Worm (Caenorhabditis elegans): ENCODE data around the gene mpz-1.

DNA sequence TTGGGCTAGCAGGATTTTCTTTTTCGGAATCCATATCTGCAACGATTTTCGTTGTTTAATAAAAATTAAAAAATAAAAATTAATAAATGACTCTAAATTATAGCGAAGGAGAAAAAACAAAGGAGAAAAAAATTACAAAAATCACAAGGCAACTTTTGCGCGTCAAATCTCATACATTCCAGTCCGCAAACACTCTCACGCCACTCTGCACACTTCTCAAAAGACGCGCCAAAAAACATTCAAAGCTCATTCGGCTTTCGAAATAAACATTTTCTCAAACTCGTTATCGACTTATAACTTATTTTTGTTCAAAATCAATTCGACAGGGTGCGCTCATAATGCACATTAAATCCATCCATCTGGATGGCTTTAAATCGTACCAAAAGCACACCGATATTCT is 46.1 kb upstream of the mpz-1 start, which contains the start of the genes R06F6.12 and mix-1:
- no peak for TF ChIP-seq him-1 (tag; optimal IDR thresholded peaks at IDR 0.05)
- no peak for TF ChIP-seq dao-5 (tag; optimal IDR thresholded peaks at IDR 0.05)
- TF ChIP-seq W03F9.2 (tag; optimal IDR thresholded peaks at IDR 0.05): peak; percentile 73

Data from whole organism, L4/young adult.